Fruit fly (Drosophila melanogaster): ENCODE measurements around the gene Ir76a.

Ir76a gene

dm6 chr3L:19817807-19818531 lies 18.9 kb downstream of the Ir76a start, which contains the start of the genes Fibp and Deaf1 (continued):
- TF ChIP-seq Fer1 (GFP tag; optimal IDR thresholded peaks at IDR 0.05): peak; percentile 24
- TF ChIP-seq vvl (GFP tag; IDR thresholded peaks at IDR 0.05): peak; percentile 57; the same call in 1 of the 2 replicates
- peak; percentile 88 for TF ChIP-seq fu2 (GFP tag; optimal IDR thresholded peaks at IDR 0.05)
- TF ChIP-seq CG9215 (GFP tag; IDR thresholded peaks at IDR 0.05): peak; percentile 75
- TF ChIP-seq BEAF-32 (GFP tag; optimal IDR thresholded peaks at IDR 0.05): peak; percentile 100
- peak; percentile 56 for TF ChIP-seq CG12744 (GFP tag; optimal IDR thresholded peaks at IDR 0.05)
- no peak for TF ChIP-seq Drgx (GFP tag; IDR thresholded peaks at IDR 0.05)
- TF ChIP-seq Lim3 (GFP tag; IDR thresholded peaks at IDR 0.05): no peak
- no peak for TF ChIP-seq Doc2 (GFP tag; IDR thresholded peaks at IDR 0.05)
- no peak for TF ChIP-seq nom (GFP tag; optimal IDR thresholded peaks at IDR 0.05)
- TF ChIP-seq dm (GFP tag; optimal IDR thresholded peaks at IDR 0.05): peak; percentile 70
- TF ChIP-seq Hr51 (GFP tag; optimal IDR thresholded peaks at IDR 0.05): peak; percentile 73 to 82
- peak; percentile 41 for TF ChIP-seq CG12299 (tag; optimal IDR thresholded peaks at IDR 0.05)
- TF ChIP-seq CG18011 (GFP tag; optimal IDR thresholded peaks at IDR 0.05): peak; percentile 48
- peak; percentile 82 for TF ChIP-seq CG9876 (GFP tag; optimal IDR thresholded peaks at IDR 0.05)
- TF ChIP-seq tna (GFP tag; IDR thresholded peaks at IDR 0.05; ENCODE audit: partially characterized antibody): peak; percentile 95
- peak; percentile 86 for TF ChIP-seq Hr3 (GFP tag; optimal IDR thresholded peaks at IDR 0.05)
- TF ChIP-seq CG10267 (tag; optimal IDR thresholded peaks at IDR 0.05): peak; percentile 72
- TF ChIP-seq Rfx (GFP tag; IDR thresholded peaks at IDR 0.05): peak; percentile 82
- TF ChIP-seq CG13894 (tag; optimal IDR thresholded peaks at IDR 0.05): peak; percentile 58
- peak; percentile 64 for TF ChIP-seq fd96Cb (tag; optimal IDR thresholded peaks at IDR 0.05)
- peak; percentile 71 for TF ChIP-seq tin (GFP tag; optimal IDR thresholded peaks at IDR 0.05)
- TF ChIP-seq emc (GFP tag; optimal IDR thresholded peaks at IDR 0.05): peak; percentile 26
- TF ChIP-seq CG30020 (tag; optimal IDR thresholded peaks at IDR 0.05): peak; percentile 78

- TF ChIP-seq nerfin-1 (tag; optimal IDR thresholded peaks at IDR 0.05) (peak; percentile 3), Drgx (GFP tag; IDR thresholded peaks at IDR 0.05) (no peak), Pdp1 (GFP tag; optimal IDR thresholded peaks at IDR 0.05) (no peak), CG6272 (GFP tag; IDR thresholded peaks at IDR 0.05) (no peak), CG9727 (GFP tag; optimal IDR thresholded peaks at IDR 0.05) (no peak), CG2116 (GFP tag; optimal IDR thresholded peaks at IDR 0.05) (no peak), CG17568 (GFP tag; optimal IDR thresholded peaks at IDR 0.05) (no peak), Bgb (GFP tag; IDR thresholded peaks at IDR 0.05; ENCODE audit: partially characterized antibody) (peak; percentile 31), Sin3A (optimal IDR thresholded peaks at IDR 0.05) (no peak), Vsx1 (GFP tag; optimal IDR thresholded peaks at IDR 0.05) (no peak), CG9817 (tag; optimal IDR thresholded peaks at IDR 0.05) (no peak), CG30431 (GFP tag; optimal IDR thresholded peaks at IDR 0.05) (no peak), CG9437 (GFP tag; optimal IDR thresholded peaks at IDR 0.05) (no peak), bcd (GFP tag; optimal IDR thresholded peaks at IDR 0.05) (no peak), pzg (GFP tag; optimal IDR thresholded peaks at IDR 0.05) (peak; percentile 23), seq (GFP tag; IDR thresholded peaks at IDR 0.05) (peak; percentile 28; the same call in 1 of the 2 replicates), YL-1 (GFP tag; optimal IDR thresholded peaks at IDR 0.05) (peak; percentile 33), inv (GFP tag; IDR thresholded peaks at IDR 0.05; ENCODE audit: partially characterized antibody) (peak; percentile 14; the same call in 1 of the 2 replicates), Bdp1 (GFP tag; optimal IDR thresholded peaks at IDR 0.05) (no peak), Myb (GFP tag; optimal IDR thresholded peaks at IDR 0.05) (no peak), ewg (GFP tag; optimal IDR thresholded peaks at IDR 0.05) (peak; percentile 92), MBD-R2 (GFP tag; IDR thresholded peaks at IDR 0.05) (peak; percentile 10; the same call in 1 of the 2 replicates), CG10274 (GFP tag; optimal IDR thresholded peaks at IDR 0.05) (no peak), eve (GFP tag; optimal IDR thresholded peaks at IDR 0.05) (no peak), CG8359 (GFP tag; optimal IDR thresholded peaks at IDR 0.05; ENCODE audit: borderline replicate concordance) (no peak), CG43689 (GFP tag; IDR thresholded peaks at IDR 0.05) (no peak)
Measured at dm6 chr3L:19818701-19819100, 19.6 kb downstream of the Ir76a start.
